Fruit fly (Drosophila melanogaster): Measurements from ENCODE around the gene mira.

- TF ChIP-seq CG8478 (optimal IDR thresholded peaks at IDR 0.05) (no peak), EcR (GFP tag; optimal IDR thresholded peaks at IDR 0.05) (no peak)
Observed at dm6 chr3R:19915312-19915711, 19.6 kb downstream of the mira start, which contains the start of the genes Xport-A and Xport-B.

Measured in whole organism.